Fruit fly (Drosophila melanogaster) whole organism, prepupa: ENCODE measurements around the gene CG15221.
A peak's percentile ranks its signal among the peaks of the same experiment; 100 is the strongest.

ENCODE experiments used
- CG10669 ChIP-seq: fragments of 200-800 bp; sonication (Bioruptor generic); optimal IDR thresholded peaks from 3 replicates; lab custom pipeline; 2018; ENCODE audit warnings: missing biosample characterization, mild to moderate bottlenecking, missing genetic modification characterization, moderate library complexity
- CG11762 ChIP-seq: fragments of 200-800 bp; sonication (Bioruptor generic); optimal IDR thresholded peaks from 3 replicates; lab custom pipeline; 2016; ENCODE audit warnings: missing biosample characterization, missing genetic modification characterization; ENCODE audit not compliant: insufficient read depth
- CG11902 ChIP-seq: fragments of 200-800 bp; sonication (Bioruptor generic); optimal IDR thresholded peaks from 3 replicates; lab custom pipeline; 2016; ENCODE audit warnings: missing biosample characterization, missing genetic modification characterization
- CG34406 ChIP-seq: fragments of 200-800 bp; sonication (Bioruptor generic); optimal IDR thresholded peaks from 3 replicates; lab custom pipeline; 2016; ENCODE audit warnings: missing biosample characterization, missing genetic modification characterization
- Smox ChIP-seq: fragments of 200-800 bp; sonication (Bioruptor generic); optimal IDR thresholded peaks from 3 replicates; lab custom pipeline; 2016; ENCODE audit warnings: missing biosample characterization, missing genetic modification characterization
- dsx ChIP-seq: fragments of 200-800 bp; optimal IDR thresholded peaks from 3 replicates; lab custom pipeline; 2019; ENCODE audit warnings: missing biosample characterization, mild to moderate bottlenecking, missing genetic modification characterization, moderate library complexity; ENCODE audit not compliant: poor library complexity, severe bottlenecking
- spab ChIP-seq: fragments of 200-800 bp; sonication (Bioruptor generic); optimal IDR thresholded peaks from 2 replicates; lab custom pipeline; 2017; ENCODE audit warnings: missing biosample characterization, mild to moderate bottlenecking, missing genetic modification characterization, missing genetic modification reagents

The CG15221 gene

dm6 chrX:11784997-11785396 is 61.0 kb downstream of the CG15221 start (continued):
- TF ChIP-seq CG11902 (GFP tag; lab: Kevin White, UChicago) (no peak), CG10669 (GFP tag; lab: Kevin White, UChicago) (no peak), Smox (GFP tag; lab: Kevin White, UChicago) (no peak), CG11762 (GFP tag; lab: Kevin White, UChicago) (no peak), CG34406 (GFP tag; lab: Kevin White, UChicago) (no peak), spab (GFP tag; lab: Kevin White, UChicago) (peak; percentile 39), dsx (peak; percentile 23)
- TF ChIP-seq, all 60 proteins: peak for 14
